Worm (Caenorhabditis elegans): ENCODE data around the gene W03F8.6.
A peak's percentile ranks its signal among the peaks of the same experiment; 100 is the strongest.

The W03F8.6 gene

DNA sequence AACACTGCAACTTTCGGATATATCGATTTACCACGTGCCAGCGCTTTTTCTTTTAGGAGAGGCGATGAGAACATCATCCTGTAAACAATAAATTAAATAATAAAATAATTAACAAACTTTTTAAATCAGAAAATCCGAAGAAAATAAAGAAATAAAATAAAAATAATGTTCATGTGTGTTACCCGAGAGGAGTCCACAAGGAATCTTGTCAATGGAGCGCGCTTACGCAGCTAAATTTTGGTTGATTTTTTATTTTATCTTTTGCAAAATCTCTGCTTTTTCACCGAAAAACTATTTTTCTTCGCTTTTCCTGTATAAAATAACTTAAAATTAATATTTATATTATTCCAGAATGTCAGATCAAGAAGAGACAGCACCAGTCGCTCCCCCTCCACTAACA lies 26.2 kb downstream of the W03F8.6 start, which contains the start of the genes C24D10.6 and C24D10.4 (continued):
- TF ChIP-seq snu-23 (GFP tag; optimal IDR thresholded peaks at IDR 0.05) (peak; percentile 66), unc-30 (tag; optimal IDR thresholded peaks at IDR 0.05) (no peak), pag-3 (tag; optimal IDR thresholded peaks at IDR 0.05; ENCODE audit: borderline replicate concordance, insufficient read depth) (no peak), mdl-1 (tag; optimal IDR thresholded peaks at IDR 0.05) (peak in 1 of 2 experiments; percentile 29), C04F5.9 (tag; optimal IDR thresholded peaks at IDR 0.05) (peak; percentile 15), mab-9 (GFP tag; IDR thresholded peaks at IDR 0.05) (no peak), ama-1 (optimal IDR thresholded peaks at IDR 0.05) (no peak), nhr-12 (tag; optimal IDR thresholded peaks at IDR 0.05) (no peak), aly-2 (tag; optimal IDR thresholded peaks at IDR 0.05) (no peak), sup-37 (GFP tag; optimal IDR thresholded peaks at IDR 0.05) (no peak), mef-2 (tag; optimal IDR thresholded peaks at IDR 0.05) (no peak), fkh-8 (tag; optimal IDR thresholded peaks at IDR 0.05) (no peak), isw-1 (GFP tag; IDR thresholded peaks at IDR 0.05) (peak; percentile 32; the same call in 1 of the 2 replicates), sox-4 (tag; optimal IDR thresholded peaks at IDR 0.05) (no peak), zag-1 (tag; optimal IDR thresholded peaks at IDR 0.05) (no peak), efl-3 (GFP tag; optimal IDR thresholded peaks at IDR 0.05) (no peak), unc-62 (GFP tag; optimal IDR thresholded peaks at IDR 0.05) (no peak), nhr-76 (tag; optimal IDR thresholded peaks at IDR 0.05) (no peak), ceh-90 (tag; optimal IDR thresholded peaks at IDR 0.05) (no peak), dpl-1 (GFP tag; optimal IDR thresholded peaks at IDR 0.05) (peak; percentile 51 to 71 (median 65)), nhr-20 (tag; optimal IDR thresholded peaks at IDR 0.05) (peak; percentile 61), ceh-63 (GFP tag; optimal IDR thresholded peaks at IDR 0.05) (no peak), nhr-85 (tag) (peak; percentile 64), egl-13 (tag; optimal IDR thresholded peaks at IDR 0.05) (peak; percentile 28), rnt-1 (tag; optimal IDR thresholded peaks at IDR 0.05) (peak; percentile 64), nhr-28 (tag; optimal IDR thresholded peaks at IDR 0.05) (no peak), pqm-1 (tag; optimal IDR thresholded peaks at IDR 0.05) (no peak), lin-13 (GFP tag; optimal IDR thresholded peaks at IDR 0.05) (peak; percentile 23), alr-1 (tag; optimal IDR thresholded peaks at IDR 0.05; ENCODE audit: borderline replicate concordance) (no peak), Y116A8C.19 (tag; optimal IDR thresholded peaks at IDR 0.05; ENCODE audit: borderline replicate concordance) (no peak), lin-39 (tag; optimal IDR thresholded peaks at IDR 0.05) (peak; percentile 39), zip-4 (GFP tag; optimal IDR thresholded peaks at IDR 0.05) (no peak), lin-35 (GFP tag; optimal IDR thresholded peaks at IDR 0.05) (peak; percentile 62 to 69), unc-98 (GFP tag; IDR thresholded peaks at IDR 0.05) (no peak), nhr-90 (tag; optimal IDR thresholded peaks at IDR 0.05; ENCODE audit: poor library complexity) (peak; percentile 32), nhr-11 (tag; optimal IDR thresholded peaks at IDR 0.05) (no peak), blmp-1 (tag; optimal IDR thresholded peaks at IDR 0.05) (no peak), snpc-4 (tag; optimal IDR thresholded peaks at IDR 0.05) (peak; percentile 17), irx-1 (tag; optimal IDR thresholded peaks at IDR 0.05) (peak; percentile 63), unc-130 (tag; optimal IDR thresholded peaks at IDR 0.05) (no peak), ceh-82 (tag; optimal IDR thresholded peaks at IDR 0.05) (peak; percentile 27 to 60 (median 39)), C16A3.4 (tag; optimal IDR thresholded peaks at IDR 0.05) (peak; percentile 39), mep-1 (tag; optimal IDR thresholded peaks at IDR 0.05) (peak; percentile 70), nhr-47 (tag; optimal IDR thresholded peaks at IDR 0.05) (peak; percentile 62), sptf-1 (tag; optimal IDR thresholded peaks at IDR 0.05) (no peak), ceh-88 (GFP tag; IDR thresholded peaks at IDR 0.05) (no peak; the same call in 1 of the 2 replicates), jun-1 (tag; optimal IDR thresholded peaks at IDR 0.05) (no peak), ceh-8 (GFP tag; optimal IDR thresholded peaks at IDR 0.05) (peak; percentile 9), fkh-10 (GFP tag; optimal IDR thresholded peaks at IDR 0.05) (no peak), efl-1 (optimal IDR thresholded peaks at IDR 0.05) (peak; percentile 53 to 70), efl-1 (GFP tag; optimal IDR thresholded peaks at IDR 0.05 in 1 of 2) (peak; percentile 66 to 95), ces-1 (GFP tag; optimal IDR thresholded peaks at IDR 0.05) (no peak)
